Fruit fly (Drosophila melanogaster): ENCODE results near the gene CG14223.

CG14223 gene

DNA sequence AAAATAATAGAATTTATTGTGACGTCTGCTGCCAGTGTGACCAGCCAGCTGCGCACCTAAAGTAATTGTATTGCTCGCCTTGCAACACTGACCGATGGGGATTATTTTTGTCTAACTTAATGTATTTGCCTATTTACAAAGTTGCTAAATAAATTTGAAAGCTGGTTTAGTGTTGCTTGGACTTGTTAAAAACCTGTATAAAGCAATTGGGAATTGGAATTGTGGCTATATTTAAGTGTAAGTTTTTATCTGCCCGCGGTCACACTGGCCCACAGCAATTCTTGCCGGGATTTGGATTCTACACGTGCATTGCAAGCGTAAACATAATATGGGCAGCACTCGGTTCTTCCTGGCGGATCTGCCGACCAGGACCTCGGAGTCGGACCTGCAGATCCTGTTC lies 40.3 kb upstream of the CG14223 start, which contains the start of the genes CG14230 and CG14232 (continued):
- no peak for TF ChIP-seq Neu2 (GFP tag; optimal IDR thresholded peaks at IDR 0.05; ENCODE audit: borderline replicate concordance)
- TF ChIP-seq CG8944 (GFP tag; optimal IDR thresholded peaks at IDR 0.05): no peak
- no peak for TF ChIP-seq dimm (GFP tag; IDR thresholded peaks at IDR 0.05)
- TF ChIP-seq Rfx (GFP tag; IDR thresholded peaks at IDR 0.05): 0 out of 2 replicates have a peak, but pooled peaks have one; percentile 23
- TF ChIP-seq cad (GFP tag; optimal IDR thresholded peaks at IDR 0.05): no peak
- no peak for TF ChIP-seq chn (GFP tag; optimal IDR thresholded peaks at IDR 0.05)
- TF ChIP-seq Camta (GFP tag; optimal IDR thresholded peaks at IDR 0.05): no peak
- no peak for TF ChIP-seq Dbx (GFP tag; IDR thresholded peaks at IDR 0.05)
- TF ChIP-seq CG4707 (GFP tag; optimal IDR thresholded peaks at IDR 0.05): no peak
- TF ChIP-seq CG12299 (tag; optimal IDR thresholded peaks at IDR 0.05): no peak
- TF ChIP-seq Antp (GFP tag; optimal IDR thresholded peaks at IDR 0.05): no peak
- peak; percentile 86 for TF ChIP-seq Med (GFP tag)
- no peak for TF ChIP-seq CG10959 (GFP tag; IDR thresholded peaks at IDR 0.05)
- TF ChIP-seq Hr3 (GFP tag; optimal IDR thresholded peaks at IDR 0.05): no peak
- TF ChIP-seq dan (GFP tag; IDR thresholded peaks at IDR 0.05): no peak
- no peak for TF ChIP-seq CG13123 (GFP tag; optimal IDR thresholded peaks at IDR 0.05)
- TF ChIP-seq Dip2 (GFP tag; IDR thresholded peaks at IDR 0.05): no peak
- no peak for TF ChIP-seq CG8281 (tag; optimal IDR thresholded peaks at IDR 0.05)
- TF ChIP-seq CG4820 (GFP tag; optimal IDR thresholded peaks at IDR 0.05): no peak
- TF ChIP-seq CG10431 (GFP tag; optimal IDR thresholded peaks at IDR 0.05): no peak
- no peak for TF ChIP-seq CG6791 (GFP tag; IDR thresholded peaks at IDR 0.05; ENCODE audit: partially characterized antibody)
- TF ChIP-seq zfh1 (GFP tag; IDR thresholded peaks at IDR 0.05): no peak
- no peak for TF ChIP-seq sim (GFP tag; IDR thresholded peaks at IDR 0.05)
- TF ChIP-seq lab (GFP tag; optimal IDR thresholded peaks at IDR 0.05): no peak
- no peak for TF ChIP-seq pan (optimal IDR thresholded peaks at IDR 0.05)
- TF ChIP-seq pan (GFP tag; optimal IDR thresholded peaks at IDR 0.05 in 1 of 2, IDR thresholded peaks at IDR 0.05 in 1 of 2): no peak
- no peak for TF ChIP-seq CG7556 (GFP tag; optimal IDR thresholded peaks at IDR 0.05)
- peak; percentile 84 for TF ChIP-seq dm (GFP tag; optimal IDR thresholded peaks at IDR 0.05)
- TF ChIP-seq Sry-δ (GFP tag; optimal IDR thresholded peaks at IDR 0.05): peak; percentile 14
- TF ChIP-seq Usf (GFP tag; optimal IDR thresholded peaks at IDR 0.05): no peak
- no peak for TF ChIP-seq salm (tag; optimal IDR thresholded peaks at IDR 0.05)
- no peak for TF ChIP-seq eyg (GFP tag; optimal IDR thresholded peaks at IDR 0.05)
- TF ChIP-seq Stat92E (GFP tag; optimal IDR thresholded peaks at IDR 0.05): no peak
- no peak for TF ChIP-seq Nf-YA (GFP tag; IDR thresholded peaks at IDR 0.05)
- no peak for TF ChIP-seq fru (optimal IDR thresholded peaks at IDR 0.05)
- TF ChIP-seq CG10209 (GFP tag; optimal IDR thresholded peaks at IDR 0.05): no peak
- no peak for TF ChIP-seq CG18011 (GFP tag; optimal IDR thresholded peaks at IDR 0.05)
- TF ChIP-seq run (tag; optimal IDR thresholded peaks at IDR 0.05): no peak
- TF ChIP-seq rib (GFP tag; IDR thresholded peaks at IDR 0.05): no peak
- no peak for TF ChIP-seq otp (GFP tag; IDR thresholded peaks at IDR 0.05)
- peak; percentile 51 for TF ChIP-seq CG12659 (GFP tag; optimal IDR thresholded peaks at IDR 0.05)
- no peak for TF ChIP-seq CG7839 (tag; optimal IDR thresholded peaks at IDR 0.05)
- TF ChIP-seq Ssrp (tag; optimal IDR thresholded peaks at IDR 0.05): no peak
- TF ChIP-seq her (GFP tag; optimal IDR thresholded peaks at IDR 0.05): no peak
- no peak for TF ChIP-seq pum (GFP tag; optimal IDR thresholded peaks at IDR 0.05)
- no peak for TF ChIP-seq Six4 (GFP tag; optimal IDR thresholded peaks at IDR 0.05)
- peak; percentile 6 for TF ChIP-seq zfh2 (GFP tag; optimal IDR thresholded peaks at IDR 0.05)
- no peak for TF ChIP-seq CG6813 (GFP tag; optimal IDR thresholded peaks at IDR 0.05)
- no peak for TF ChIP-seq CG10565 (GFP tag; optimal IDR thresholded peaks at IDR 0.05)
- TF ChIP-seq chinmo (GFP tag; IDR thresholded peaks at IDR 0.05; ENCODE audit: partially characterized antibody): no peak
- TF ChIP-seq B-H2 (GFP tag; optimal IDR thresholded peaks at IDR 0.05): no peak
- no peak for TF ChIP-seq CG11504 (tag; optimal IDR thresholded peaks at IDR 0.05)
- no peak for TF ChIP-seq CG2712 (tag; optimal IDR thresholded peaks at IDR 0.05)

All from whole organism, embryonic.